Worm (Caenorhabditis elegans) whole organism, late embryonic: ENCODE measurements around the gene F37B12.1.

Source experiments
- C08G9.2 ChIP-seq: sonication (generic microtip); optimal IDR thresholded peaks from 2 replicates; lab custom pipeline; 2016; ENCODE audit warnings: mild to moderate bottlenecking, missing genetic modification characterization, moderate library complexity, missing compliant biosample characterization
- C38D4.7 ChIP-seq: fragments of 200-800 bp; sonication (Bioruptor generic); optimal IDR thresholded peaks from 2 replicates; lab custom pipeline; 2018; ENCODE audit warnings: mild to moderate bottlenecking, missing genetic modification characterization, moderate library complexity, missing compliant biosample characterization
- Y22D7AL.16 ChIP-seq: sonication (generic microtip); optimal IDR thresholded peaks from 2 replicates; lab custom pipeline; 2016; ENCODE audit warnings: missing genetic modification characterization, missing compliant biosample characterization
- ama-1 ChIP-seq: fragments of 150-350 bp; optimal IDR thresholded peaks from 2 replicates; lab custom pipeline; 2014
- ceh-14 ChIP-seq: sonication (generic microtip); optimal IDR thresholded peaks from 2 replicates; lab custom pipeline; 2016; ENCODE audit warnings: missing genotype, missing genetic modification characterization, missing compliant biosample characterization
- ceh-18 ChIP-seq: sonication (generic microtip); optimal IDR thresholded peaks from 2 replicates; lab custom pipeline; 2016; ENCODE audit warnings: missing genetic modification characterization, missing compliant biosample characterization
- ceh-19 ChIP-seq: fragments of 200-800 bp; sonication (Bioruptor generic); optimal IDR thresholded peaks from 2 replicates; lab custom pipeline; 2018; ENCODE audit warnings: mild to moderate bottlenecking, missing genetic modification characterization, missing compliant biosample characterization
- ceh-22 ChIP-seq: sonication (generic microtip); optimal IDR thresholded peaks from 2 replicates; lab custom pipeline; 2017; ENCODE audit warnings: missing biosample characterization, missing genetic modification characterization
- ceh-24 ChIP-seq: sonication (generic microtip); optimal IDR thresholded peaks from 2 replicates; lab custom pipeline; 2016; ENCODE audit warnings: mild to moderate bottlenecking, missing genetic modification characterization, missing compliant biosample characterization
- ceh-45 ChIP-seq: fragments of 200-800 bp; sonication (Bioruptor generic); IDR thresholded peaks from 2 replicates; pipeline ENCODE4 v1.3.6; 2022; ENCODE audit warnings: missing genetic modification reagents, missing genetic modification characterization, missing compliant biosample characterization
- ceh-48 ChIP-seq: sonication (generic microtip); optimal IDR thresholded peaks from 2 replicates; lab custom pipeline; 2016; ENCODE audit warnings: missing genetic modification characterization, inconsistent platforms, missing compliant biosample characterization
- ceh-9 ChIP-seq: sonication (generic microtip); optimal IDR thresholded peaks from 2 replicates; lab custom pipeline; 2016; ENCODE audit warnings: mild to moderate bottlenecking, missing genetic modification characterization, inconsistent platforms, missing compliant biosample characterization
- che-1 ChIP-seq: sonication (generic microtip); optimal IDR thresholded peaks from 2 replicates; lab custom pipeline; 2016; ENCODE audit warnings: mild to moderate bottlenecking, missing genetic modification characterization, missing compliant biosample characterization
- dmd-4 ChIP-seq: sonication (generic microtip); optimal IDR thresholded peaks from 2 replicates; lab custom pipeline; 2016; ENCODE audit warnings: borderline replicate concordance, missing genetic modification characterization, missing compliant biosample characterization
- dve-1 ChIP-seq: sonication (generic microtip); optimal IDR thresholded peaks from 2 replicates; lab custom pipeline; 2017; ENCODE audit warnings: antibody characterized with exemption, mild to moderate bottlenecking, missing genetic modification characterization, missing compliant biosample characterization
- elt-2 ChIP-seq: sonication (generic microtip); optimal IDR thresholded peaks from 2 replicates; lab custom pipeline; 2016; ENCODE audit warnings: missing genetic modification reagents, missing genetic modification characterization, missing compliant biosample characterization
- elt-4 ChIP-seq: sonication (generic microtip); optimal IDR thresholded peaks from 2 replicates; lab custom pipeline; 2016; ENCODE audit warnings: missing genetic modification characterization, missing compliant biosample characterization
- ets-4 ChIP-seq: sonication (generic microtip); optimal IDR thresholded peaks from 2 replicates; lab custom pipeline; 2016; ENCODE audit warnings: missing genetic modification characterization, missing compliant biosample characterization
- eyg-1 ChIP-seq: sonication (generic microtip); optimal IDR thresholded peaks from 2 replicates; lab custom pipeline; 2016; ENCODE audit warnings: missing genotype, missing genetic modification characterization, missing compliant biosample characterization
- fax-1 ChIP-seq: sonication (generic microtip); optimal IDR thresholded peaks from 2 replicates; lab custom pipeline; 2016; ENCODE audit warnings: missing genotype, missing genetic modification characterization, missing compliant biosample characterization
- fkh-6 ChIP-seq: sonication (generic microtip); optimal IDR thresholded peaks from 2 replicates; lab custom pipeline; 2016; ENCODE audit warnings: missing genetic modification characterization, missing compliant biosample characterization
- gmeb-2 ChIP-seq: sonication (generic microtip); optimal IDR thresholded peaks from 2 replicates; lab custom pipeline; 2016; ENCODE audit warnings: missing genetic modification characterization, inconsistent platforms, missing compliant biosample characterization
- hlh-15 ChIP-seq: sonication (generic microtip); optimal IDR thresholded peaks from 2 replicates; lab custom pipeline; 2016; ENCODE audit warnings: missing genetic modification characterization, missing compliant biosample characterization
- hlh-30 ChIP-seq: sonication (generic microtip); optimal IDR thresholded peaks from 2 replicates; lab custom pipeline; 2017; ENCODE audit warnings: antibody characterized with exemption, missing genetic modification characterization, missing compliant biosample characterization; ENCODE audit not compliant: insufficient read depth
- hlh-6 ChIP-seq: sonication (generic microtip); optimal IDR thresholded peaks from 2 replicates; lab custom pipeline; 2016; ENCODE audit warnings: missing genotype, missing genetic modification characterization, missing compliant biosample characterization
- hlh-8 ChIP-seq: sonication (generic microtip); optimal IDR thresholded peaks from 2 replicates; lab custom pipeline; 2016; ENCODE audit warnings: missing genotype, missing genetic modification characterization, missing compliant biosample characterization
- madf-2 ChIP-seq: sonication (generic microtip); optimal IDR thresholded peaks from 2 replicates; lab custom pipeline; 2017; ENCODE audit warnings: missing genetic modification characterization, missing compliant biosample characterization
- mec-3 ChIP-seq: sonication (generic microtip); optimal IDR thresholded peaks from 2 replicates; lab custom pipeline; 2016; ENCODE audit warnings: borderline replicate concordance, missing genetic modification characterization, missing compliant biosample characterization
- nhr-11 ChIP-seq: fragments of 150-350 bp; optimal IDR thresholded peaks from 2 replicates; lab custom pipeline; 2014; ENCODE audit warnings: missing biosample characterization, missing genetic modification characterization
- nhr-232 ChIP-seq: sonication (generic microtip); optimal IDR thresholded peaks from 2 replicates; lab custom pipeline; 2016; ENCODE audit warnings: missing genetic modification characterization, missing compliant biosample characterization
- odd-2 ChIP-seq: sonication (generic microtip); optimal IDR thresholded peaks from 2 replicates; lab custom pipeline; 2017; ENCODE audit warnings: antibody characterized with exemption, mild to moderate bottlenecking, missing genetic modification characterization, missing compliant biosample characterization
- pag-3 ChIP-seq: sonication (generic microtip); optimal IDR thresholded peaks from 2 replicates; lab custom pipeline; 2016; ENCODE audit warnings: missing compliant biosample characterization, missing genetic modification characterization, borderline replicate concordance
- pat-9 ChIP-seq: fragments of 200-800 bp; sonication (Bioruptor generic); optimal IDR thresholded peaks from 2 replicates; lab custom pipeline; 2018; ENCODE audit warnings: mild to moderate bottlenecking, missing genetic modification characterization, moderate library complexity, missing compliant biosample characterization
- pax-1 ChIP-seq: fragments of 150-350 bp; optimal IDR thresholded peaks from 2 replicates; lab custom pipeline; 2014; ENCODE audit warnings: missing biosample characterization, missing genetic modification characterization
- pha-2 ChIP-seq: sonication (generic microtip); optimal IDR thresholded peaks from 2 replicates; lab custom pipeline; 2017; ENCODE audit warnings: mild to moderate bottlenecking, missing genetic modification characterization, missing compliant biosample characterization
- pha-4 ChIP-seq: fragments of 150-350 bp; optimal IDR thresholded peaks from 2 replicates; lab custom pipeline; 2018; ENCODE audit warnings: missing biosample characterization, missing genetic modification reagents, missing genetic modification characterization
- pqm-1 ChIP-seq: sonication (generic microtip); optimal IDR thresholded peaks from 2 replicates; lab custom pipeline; 2016; ENCODE audit warnings: missing genetic modification characterization, missing compliant biosample characterization
- pros-1 ChIP-seq: fragments of 150-350 bp; optimal IDR thresholded peaks from 2 replicates; lab custom pipeline; 2014; ENCODE audit warnings: missing biosample characterization, missing genetic modification reagents, missing genetic modification characterization
- ref-2 ChIP-seq: sonication (generic microtip); optimal IDR thresholded peaks from 2 replicates; lab custom pipeline; 2016; ENCODE audit warnings: missing genetic modification characterization, missing compliant biosample characterization
- rnt-1 ChIP-seq: sonication (generic microtip); optimal IDR thresholded peaks from 2 replicates; lab custom pipeline; 2016; ENCODE audit warnings: missing genetic modification characterization, missing compliant biosample characterization
- sox-2 ChIP-seq: fragments of 200-800 bp; sonication (Bioruptor generic); IDR thresholded peaks from 2 replicates; pipeline ENCODE4 v1.3.6; 2022; ENCODE audit warnings: missing genetic modification reagents, missing genetic modification characterization, missing compliant biosample characterization
- syd-9 ChIP-seq: sonication (generic microtip); optimal IDR thresholded peaks from 2 replicates; lab custom pipeline; 2016; ENCODE audit warnings: mild to moderate bottlenecking, missing genetic modification characterization, moderate library complexity, missing compliant biosample characterization
- tbx-2 ChIP-seq: sonication (generic microtip); optimal IDR thresholded peaks from 2 replicates; lab custom pipeline; 2016; ENCODE audit warnings: missing genetic modification characterization, missing compliant biosample characterization
- tbx-7 ChIP-seq: sonication (generic microtip); optimal IDR thresholded peaks from 2 replicates; lab custom pipeline; 2016; ENCODE audit warnings: missing genotype, missing genetic modification characterization, missing compliant biosample characterization
- ttx-3 ChIP-seq: sonication (generic microtip); optimal IDR thresholded peaks from 2 replicates; lab custom pipeline; 2016; ENCODE audit warnings: missing genetic modification reagents, missing genetic modification characterization, missing compliant biosample characterization
- unc-42 ChIP-seq: sonication (generic microtip); optimal IDR thresholded peaks from 2 replicates; lab custom pipeline; 2016; ENCODE audit warnings: missing genotype, missing genetic modification characterization, missing compliant biosample characterization
- unc-86 ChIP-seq: sonication (generic microtip); optimal IDR thresholded peaks from 2 replicates; lab custom pipeline; 2016; ENCODE audit warnings: missing genetic modification characterization, missing compliant biosample characterization
- ztf-16 ChIP-seq: sonication (generic microtip); optimal IDR thresholded peaks from 2 replicates; lab custom pipeline; 2017; ENCODE audit warnings: missing genetic modification characterization, missing compliant biosample characterization

Gene F37B12.1

DNA sequence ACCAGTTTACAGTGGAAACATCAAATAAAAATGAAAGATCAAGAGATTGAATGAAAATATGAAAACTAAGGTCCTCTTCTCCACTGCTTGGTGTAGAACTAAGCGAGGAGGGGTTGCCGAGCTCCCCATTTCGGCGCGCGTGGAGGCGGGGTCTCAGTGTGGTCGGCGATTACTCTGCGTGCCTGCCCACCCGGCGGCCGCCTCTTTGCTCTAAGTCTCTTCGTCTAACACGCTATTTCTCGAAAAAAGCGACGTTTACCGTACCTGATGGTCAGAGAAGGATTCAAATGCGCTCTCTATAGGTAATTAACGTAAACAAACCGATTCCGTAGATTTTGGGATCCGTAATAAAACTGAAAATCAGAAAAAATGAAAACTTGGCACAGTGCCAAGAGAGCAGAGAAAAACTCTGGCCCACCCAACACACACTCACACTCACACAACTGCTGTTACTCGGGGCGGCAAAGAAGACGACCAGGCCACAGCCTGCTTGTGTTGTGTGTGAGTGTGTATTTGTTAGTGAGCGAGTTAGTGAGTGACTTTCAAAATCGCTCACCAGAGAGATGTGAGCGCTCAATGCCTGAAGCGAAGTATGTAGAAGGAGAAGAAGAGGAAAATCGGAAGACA lies 32.6 kb upstream of the F37B12.1 start (continued):
- TF ChIP-seq ets-4 = no peak
- peak; percentile 58 for TF ChIP-seq tbx-2 (tag; lab: Kevin White, UChicago)
- no peak for TF ChIP-seq che-1 (tag; lab: Kevin White, UChicago)
- no peak for TF ChIP-seq ref-2
- peak; percentile 22 for TF ChIP-seq unc-86
- peak; percentile 24 for TF ChIP-seq ceh-14 (tag; lab: Kevin White, UChicago)
- no peak for TF ChIP-seq tbx-7
- TF ChIP-seq nhr-11 (tag; lab: Kevin White, UChicago) = no peak
- no peak for TF ChIP-seq ceh-48 (tag; lab: Kevin White, UChicago)
- no peak for TF ChIP-seq sox-2 (GFP tag; lab: Robert Waterston, UW)
- TF ChIP-seq elt-4 (tag; lab: Kevin White, UChicago) = no peak
- TF ChIP-seq rnt-1 (tag; lab: Kevin White, UChicago) = peak; percentile 52
- TF ChIP-seq Y22D7AL.16 = no peak
- TF ChIP-seq pros-1 (tag; lab: Kevin White, UChicago) = no peak
- no peak for TF ChIP-seq nhr-232
- TF ChIP-seq dve-1 = no peak
- no peak for TF ChIP-seq eyg-1 (tag; lab: Kevin White, UChicago)
- TF ChIP-seq elt-2 = peak; percentile 17
- peak; percentile 4 for TF ChIP-seq ttx-3 (tag; lab: Kevin White, UChicago)
- TF ChIP-seq pha-4 (tag; lab: Kevin White, UChicago) = no peak
- TF ChIP-seq dmd-4 (tag; lab: Kevin White, UChicago) = no peak

DNA sequence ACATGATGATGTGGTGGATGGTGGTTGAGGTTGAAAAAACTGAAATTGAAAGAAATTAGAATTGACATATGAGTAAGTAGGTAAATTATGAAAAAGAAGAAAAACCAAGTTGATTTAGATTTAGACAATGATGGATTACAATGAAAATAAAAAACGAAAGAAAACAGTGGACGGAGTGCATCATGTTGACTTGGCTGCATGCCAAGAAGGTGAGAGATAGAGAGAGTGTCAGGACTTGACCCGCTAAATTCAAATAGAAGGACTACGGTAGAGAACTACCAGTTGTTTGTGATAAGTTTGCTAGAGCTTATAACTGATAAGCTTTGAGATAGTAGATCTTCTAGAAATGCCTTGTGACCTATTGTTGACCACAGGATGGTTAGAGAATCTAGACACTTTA lies 32.0 kb upstream of the F37B12.1 start, which contains the start of gene T24B8.3:
Gene T24B8.3, minus strand, starts transcription at position 39 of the 400 bp plus-strand sequence.
- TF ChIP-seq mec-3 (tag; lab: Kevin White, UChicago) (no peak), syd-9 (no peak), pax-1 (no peak), unc-86 (no peak), pag-3 (no peak), C08G9.2 (tag; lab: Kevin White, UChicago) (no peak), pros-1 (tag; lab: Kevin White, UChicago) (no peak), hlh-6 (tag; lab: Kevin White, UChicago) (no peak), madf-2 (tag; lab: Kevin White, UChicago) (no peak), hlh-15 (tag; lab: Kevin White, UChicago) (no peak), ceh-18 (no peak), ref-2 (no peak), che-1 (tag; lab: Kevin White, UChicago) (no peak), odd-2 (tag; lab: Kevin White, UChicago) (no peak), pqm-1 (tag; lab: Kevin White, UChicago) (no peak), eyg-1 (tag; lab: Kevin White, UChicago) (no peak), dve-1 (no peak), ceh-45 (GFP tag; lab: Robert Waterston, UW) (no peak), hlh-8 (no peak), ceh-19 (GFP tag; lab: Kevin White, UChicago) (no peak)
- TF ChIP-seq, all 69 proteins: peak for 0

DNA sequence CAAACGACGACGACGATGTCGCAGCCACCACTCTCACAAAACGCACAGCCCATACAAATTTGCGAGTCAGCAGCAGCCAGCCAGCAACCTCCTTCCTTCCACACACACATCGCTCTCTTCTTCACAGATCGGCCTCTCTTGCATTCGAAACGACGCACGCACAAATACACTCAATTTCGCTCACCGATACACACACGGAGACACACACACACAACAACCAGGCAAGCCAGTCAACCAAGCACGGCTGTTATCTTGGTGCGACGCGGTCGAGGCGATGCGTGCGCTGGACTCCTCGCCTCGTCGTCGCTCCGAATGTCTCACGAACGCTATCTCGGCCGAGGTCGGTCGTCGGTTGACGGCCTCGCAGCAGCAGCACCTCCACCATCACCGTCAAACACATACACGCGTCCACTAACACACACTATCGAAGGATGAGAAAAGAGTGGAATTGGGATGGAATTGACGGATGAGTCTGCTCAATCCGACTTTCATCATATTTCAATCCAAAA lies 31.3 kb upstream of the F37B12.1 start:
- TF ChIP-seq ceh-14 (tag; lab: Kevin White, UChicago) = peak; percentile 85
- no peak for TF ChIP-seq ceh-22 (tag; lab: Kevin White, UChicago)
- TF ChIP-seq elt-4 (tag; lab: Kevin White, UChicago) = no peak
- TF ChIP-seq ztf-16 = no peak
- TF ChIP-seq hlh-30 (tag; lab: Kevin White, UChicago) = peak; percentile 44
- TF ChIP-seq unc-42 = peak; percentile 87
- peak; percentile 78 for TF ChIP-seq elt-2
- TF ChIP-seq pat-9 (tag; lab: Kevin White, UChicago) = peak; percentile 82
- no peak for TF ChIP-seq C38D4.7 (GFP tag; lab: Kevin White, UChicago)
- TF ChIP-seq ama-1 (lab: Kevin White, UChicago) = peak; percentile 10
- no peak for TF ChIP-seq gmeb-2 (tag; lab: Kevin White, UChicago)
- TF ChIP-seq dmd-4 (tag; lab: Kevin White, UChicago) = peak; percentile 62
- TF ChIP-seq pax-1 = no peak
- no peak for TF ChIP-seq ceh-9 (tag; lab: Kevin White, UChicago)
- TF ChIP-seq fax-1 (tag; lab: Kevin White, UChicago) = peak; percentile 3
- TF ChIP-seq nhr-11 (tag; lab: Kevin White, UChicago) = no peak
- peak; percentile 36 for TF ChIP-seq fkh-6 (tag; lab: Kevin White, UChicago)
- peak; percentile 35 for TF ChIP-seq ets-4
- peak; percentile 5; the same call in 1 of the 2 replicates for TF ChIP-seq sox-2 (GFP tag; lab: Robert Waterston, UW)
- TF ChIP-seq ceh-48 (tag; lab: Kevin White, UChicago) = peak; percentile 56
- TF ChIP-seq ceh-24 (tag; lab: Kevin White, UChicago) = no peak
- no peak for TF ChIP-seq pha-4 (tag; lab: Kevin White, UChicago)
- peak; percentile 80 for TF ChIP-seq hlh-8
- peak; percentile 76 for TF ChIP-seq pha-2 (tag; lab: Kevin White, UChicago)
